Fruit fly (Drosophila melanogaster): ENCODE data around the gene CG9915.
A peak's percentile ranks its signal among the peaks of the same experiment; 100 is the strongest.

The CG9915 gene

dm6 chrX:16279340-16279941 is 33.5 kb downstream of the CG9915 start (continued):
- TF ChIP-seq CG30020 (tag; optimal IDR thresholded peaks at IDR 0.05) (no peak), mld (GFP tag; IDR thresholded peaks at IDR 0.05; ENCODE audit: partially characterized antibody) (no peak), tio (GFP tag; optimal IDR thresholded peaks at IDR 0.05) (peak; percentile 71), Sry-β (GFP tag; optimal IDR thresholded peaks at IDR 0.05) (no peak), CG13296 (GFP tag; optimal IDR thresholded peaks at IDR 0.05) (peak; percentile 61), ERR (GFP tag; optimal IDR thresholded peaks at IDR 0.05) (peak; percentile 86), lov (optimal IDR thresholded peaks at IDR 0.05) (no peak), lov (GFP tag; IDR thresholded peaks at IDR 0.05) (peak; percentile 83; the same call in 2 of the 3 replicates), Bgb (GFP tag; IDR thresholded peaks at IDR 0.05; ENCODE audit: partially characterized antibody) (peak; percentile 72), NfI (GFP tag; optimal IDR thresholded peaks at IDR 0.05) (peak; percentile 74), grn (GFP tag; optimal IDR thresholded peaks at IDR 0.05) (no peak), CG17186 (GFP tag; optimal IDR thresholded peaks at IDR 0.05) (peak; percentile 22), CG6813 (GFP tag; optimal IDR thresholded peaks at IDR 0.05) (peak; percentile 46), klu (GFP tag; IDR thresholded peaks at IDR 0.05) (peak; percentile 76), usp (GFP tag; optimal IDR thresholded peaks at IDR 0.05) (no peak), Dll (GFP tag; IDR thresholded peaks at IDR 0.05; ENCODE audit: partially characterized antibody) (no peak), nau (GFP tag; optimal IDR thresholded peaks at IDR 0.05) (peak; percentile 59), fd96Cb (tag; optimal IDR thresholded peaks at IDR 0.05) (peak; percentile 85), gro (GFP tag; optimal IDR thresholded peaks at IDR 0.05) (peak; percentile 21), CG17612 (GFP tag; IDR thresholded peaks at IDR 0.05) (peak; percentile 85), CG10267 (tag; optimal IDR thresholded peaks at IDR 0.05) (peak; percentile 17), CG31441 (GFP tag; IDR thresholded peaks at IDR 0.05) (peak; percentile 49), CG3163 (GFP tag; optimal IDR thresholded peaks at IDR 0.05) (no peak), otp (GFP tag; IDR thresholded peaks at IDR 0.05) (peak; percentile 85), Sin3A (optimal IDR thresholded peaks at IDR 0.05) (no peak), Nf-YA (GFP tag; IDR thresholded peaks at IDR 0.05) (peak; percentile 79), odd (GFP tag; optimal IDR thresholded peaks at IDR 0.05) (no peak), shn (GFP tag; optimal IDR thresholded peaks at IDR 0.05) (peak; percentile 73), CG4854 (GFP tag; optimal IDR thresholded peaks at IDR 0.05) (peak; percentile 36), CG7372 (GFP tag; IDR thresholded peaks at IDR 0.05) (peak; percentile 89), Atf-2 (GFP tag; optimal IDR thresholded peaks at IDR 0.05) (peak; percentile 75), Chrac-16 (GFP tag; optimal IDR thresholded peaks at IDR 0.05) (peak; percentile 74), CG32772 (GFP tag; IDR thresholded peaks at IDR 0.05) (peak; percentile 89), CG12391 (tag; optimal IDR thresholded peaks at IDR 0.05) (peak; percentile 46), CTCF (GFP tag; optimal IDR thresholded peaks at IDR 0.05) (peak; percentile 48), nmo (GFP tag; optimal IDR thresholded peaks at IDR 0.05) (peak; percentile 94), tgo (GFP tag; IDR thresholded peaks at IDR 0.05) (peak; percentile 84), CG1603 (tag; optimal IDR thresholded peaks at IDR 0.05) (peak; percentile 86), CG12942 (GFP tag; optimal IDR thresholded peaks at IDR 0.05) (peak; percentile 65), Ravus (GFP tag; IDR thresholded peaks at IDR 0.05) (peak; percentile 66), CG15073 (GFP tag; optimal IDR thresholded peaks at IDR 0.05) (no peak), Hsf (GFP tag; optimal IDR thresholded peaks at IDR 0.05) (peak; percentile 81), prd (optimal IDR thresholded peaks at IDR 0.05) (no peak), prd (GFP tag; IDR thresholded peaks at IDR 0.05) (peak; percentile 95), oc (tag; optimal IDR thresholded peaks at IDR 0.05) (peak; percentile 61), Kr (GFP tag; optimal IDR thresholded peaks at IDR 0.05) (no peak), CG11696 (GFP tag; IDR thresholded peaks at IDR 0.05) (peak; percentile 79), CG34224 (GFP tag; IDR thresholded peaks at IDR 0.05; ENCODE audit: partially characterized antibody) (no peak), cas (GFP tag; IDR thresholded peaks at IDR 0.05) (peak; percentile 42; the same call in 1 of the 2 replicates), Dad (GFP tag; optimal IDR thresholded peaks at IDR 0.05) (peak; percentile 74), Aef1 (GFP tag; IDR thresholded peaks at IDR 0.05) (peak; percentile 94)

All from whole organism, embryonic.